Worm (Caenorhabditis elegans) whole organism, L4/young adult: ENCODE measurements around the gene srw-4.

ENCODE experiments used
- W03F9.2 ChIP-seq: fragments of 150-350 bp; optimal IDR thresholded peaks from 2 replicates; lab custom pipeline; 2014; ENCODE audit warnings: missing biosample characterization, missing genetic modification characterization
- dao-5 ChIP-seq: sonication (generic microtip); optimal IDR thresholded peaks from 2 replicates; lab custom pipeline; 2016; ENCODE audit warnings: missing genotype, missing genetic modification characterization, moderate library complexity, missing compliant biosample characterization
- him-1 ChIP-seq: sonication (generic microtip); optimal IDR thresholded peaks from 2 replicates; lab custom pipeline; 2016; ENCODE audit warnings: missing genotype, missing genetic modification reagents, missing genetic modification characterization, missing compliant biosample characterization

The srw-4 gene

ce11 chrV:2892976-2893375 is 4.4 kb upstream of the srw-4 start, which contains the start of gene srh-127:
TSS of gene srh-127 (plus strand) at chrV:2893276.
- TF ChIP-seq W03F9.2 (no peak), him-1 (no peak), dao-5 (no peak)

- TF ChIP-seq W03F9.2, result no peak
- TF ChIP-seq dao-5, result no peak
Observed at ce11 chrV:2891927-2892326, 3.3 kb upstream of the srw-4 start, which contains the start of gene F37B4.15. TSS of gene F37B4.15 (plus strand) at chrV:2892227.

ce11 chrV:2888265-2888664 is 316 bp downstream of the srw-4 start:
- no peak for TF ChIP-seq dao-5
- TF ChIP-seq him-1, result no peak
- TF ChIP-seq W03F9.2, result no peak

ce11 chrV:2884411-2884810 is 4.2 kb downstream of the srw-4 start, which contains the start of gene sre-24:
TSS of gene sre-24 (plus strand) at chrV:2884711.
- no peak for TF ChIP-seq him-1
- TF ChIP-seq W03F9.2, result no peak
- no peak for TF ChIP-seq dao-5

- TF ChIP-seq dao-5 (no peak), W03F9.2 (no peak), him-1 (no peak)
Observed at ce11 chrV:2883097-2883496, 5.5 kb downstream of the srw-4 start.

- TF ChIP-seq W03F9.2 (no peak), him-1 (no peak), dao-5 (no peak)
Observed at ce11 chrV:2881565-2881964, 7.0 kb downstream of the srw-4 start.

ce11 chrV:2881016-2881415 is 7.6 kb downstream of the srw-4 start, which contains the start of gene ifc-1:
TSS of gene ifc-1 (plus strand) at chrV:2881393.
- no peak for TF ChIP-seq W03F9.2
- TF ChIP-seq him-1, result no peak
- no peak for TF ChIP-seq dao-5

ce11 chrV:2880356-2880755 is 8.2 kb downstream of the srw-4 start:
- no peak for TF ChIP-seq dao-5
- no peak for TF ChIP-seq W03F9.2
- no peak for TF ChIP-seq him-1

ce11 chrV:2879801-2880200 is 8.8 kb downstream of the srw-4 start, which contains the start of gene str-39:
TSS of gene str-39 (minus strand) at chrV:2879901.
- TF ChIP-seq him-1 (no peak), dao-5 (no peak), W03F9.2 (no peak)

ce11 chrV:2877509-2877908 is 11.1 kb downstream of the srw-4 start, which contains the start of gene F37B4.10:
TSS of gene F37B4.10 (minus strand) at chrV:2877609.
- no peak for TF ChIP-seq him-1
- no peak for TF ChIP-seq W03F9.2
- TF ChIP-seq dao-5, result no peak

- TF ChIP-seq W03F9.2 (no peak), dao-5 (no peak), him-1 (no peak)
Observed at ce11 chrV:2876188-2876831, 12.3 kb downstream of the srw-4 start.

- TF ChIP-seq W03F9.2 (no peak), him-1 (no peak), dao-5 (no peak)
Observed at ce11 chrV:2875422-2875821, 13.2 kb downstream of the srw-4 start, which contains the start of gene folt-2. TSS of gene folt-2 (minus strand) at chrV:2875600.

ce11 chrV:2872947-2873346 is 15.6 kb downstream of the srw-4 start:
- TF ChIP-seq dao-5, result no peak
- TF ChIP-seq W03F9.2, result no peak

ce11 chrV:2871754-2872504 is 16.7 kb downstream of the srw-4 start:
- no peak for TF ChIP-seq W03F9.2

ce11 chrV:2870127-2870526 is 18.5 kb downstream of the srw-4 start, which contains the start of gene srh-243:
TSS of gene srh-243 (plus strand) at chrV:2870427.
- no peak for TF ChIP-seq dao-5
- no peak for TF ChIP-seq him-1
- TF ChIP-seq W03F9.2, result no peak

ce11 chrV:2869503-2869902 is 19.1 kb downstream of the srw-4 start, which contains the start of gene srh-241:
TSS of gene srh-241 (minus strand) at chrV:2869603.
- TF ChIP-seq him-1 (no peak), W03F9.2 (no peak), dao-5 (no peak)
